Fruit fly (Drosophila melanogaster) whole organism, embryonic: ENCODE data around the gene IntS2.

Source experiments
- CG1024 ChIP-seq: fragments of 200-800 bp; sonication (Bioruptor generic); IDR thresholded peaks from 2 replicates; pipeline ENCODE4 v1.3.6; 2022; ENCODE audit warnings: missing biosample characterization, missing genetic modification characterization
- CG10979 ChIP-seq: fragments of 200-800 bp; sonication (Bioruptor generic); optimal IDR thresholded peaks from 2 replicates; lab custom pipeline; 2018; ENCODE audit warnings: missing biosample characterization, mild to moderate bottlenecking, missing genetic modification characterization, moderate library complexity
- CG11093 ChIP-seq: fragments of 200-800 bp; sonication (Bioruptor generic); IDR thresholded peaks from 3 replicates; pipeline ENCODE4 v1.3.6; 2022; ENCODE audit warnings: missing biosample characterization, missing genetic modification characterization
- CG12104 ChIP-seq: fragments of 200-800 bp; sonication (Bioruptor generic); optimal IDR thresholded peaks from 3 replicates; lab custom pipeline; 2016; ENCODE audit warnings: missing biosample characterization, missing genetic modification characterization
- CG1233 ChIP-seq: fragments of 200-800 bp; sonication (Bioruptor generic); optimal IDR thresholded peaks from 4 replicates; lab custom pipeline; 2018; ENCODE audit warnings: missing biosample characterization, mild to moderate bottlenecking, missing genetic modification characterization
- CG12769 ChIP-seq: fragments of 200-800 bp; sonication (Bioruptor generic); optimal IDR thresholded peaks from 2 replicates; lab custom pipeline; 2019; ENCODE audit warnings: missing biosample characterization, mild to moderate bottlenecking, missing genetic modification characterization, moderate library complexity
- CG14050 ChIP-seq: fragments of 200-800 bp; sonication (Bioruptor generic); IDR thresholded peaks from 3 replicates; pipeline ENCODE4 v1.3.6; 2022; ENCODE audit warnings: missing biosample characterization, missing genetic modification characterization
- CG14710 ChIP-seq: fragments of 200-800 bp; sonication (Bioruptor generic); optimal IDR thresholded peaks from 3 replicates; lab custom pipeline; 2019; ENCODE audit warnings: missing biosample characterization, mild to moderate bottlenecking, missing genetic modification characterization, moderate library complexity
- CG15073 ChIP-seq: fragments of 200-800 bp; sonication (Bioruptor generic); optimal IDR thresholded peaks from 2 replicates; lab custom pipeline; 2016; ENCODE audit warnings: missing biosample characterization, missing genetic modification characterization
- CG15269 ChIP-seq: fragments of 200-800 bp; sonication (Bioruptor generic); optimal IDR thresholded peaks from 2 replicates; lab custom pipeline; 2018; ENCODE audit warnings: missing biosample characterization, mild to moderate bottlenecking, missing genetic modification characterization, moderate library complexity
- CG1529 ChIP-seq: fragments of 200-800 bp; sonication (Bioruptor generic); optimal IDR thresholded peaks from 3 replicates; lab custom pipeline; 2018; ENCODE audit warnings: missing biosample characterization, missing genetic modification characterization
- CG2199 ChIP-seq: fragments of 200-800 bp; sonication (Bioruptor generic); IDR thresholded peaks from 3 replicates; pipeline ENCODE4 v1.3.6; 2022; ENCODE audit warnings: missing biosample characterization, missing genetic modification characterization
- CG4424 ChIP-seq: fragments of 200-800 bp; sonication (Bioruptor generic); optimal IDR thresholded peaks from 3 replicates; lab custom pipeline; 2016; ENCODE audit warnings: missing biosample characterization, missing genetic modification characterization
- CG4730 ChIP-seq: fragments of 200-800 bp; sonication (Bioruptor generic); IDR thresholded peaks from 2 replicates; pipeline ENCODE4 v1.3.6; 2022; ENCODE audit warnings: missing biosample characterization, missing genetic modification characterization
- CG6254 ChIP-seq: fragments of 200-800 bp; sonication (Bioruptor generic); optimal IDR thresholded peaks from 3 replicates; lab custom pipeline; 2017; ENCODE audit warnings: mild to moderate bottlenecking, missing biosample characterization, missing genetic modification reagents, missing genetic modification characterization
- CG6272 ChIP-seq: fragments of 200-800 bp; sonication (Bioruptor generic); IDR thresholded peaks from 2 replicates; pipeline ENCODE4 v1.3.6; 2022; ENCODE audit warnings: missing biosample characterization, missing genetic modification characterization
- CG7928 ChIP-seq: fragments of 200-800 bp; sonication (Bioruptor generic); optimal IDR thresholded peaks from 2 replicates; lab custom pipeline; 2017; ENCODE audit warnings: missing biosample characterization, mild to moderate bottlenecking, missing genetic modification characterization
- CG7987 ChIP-seq: fragments of 200-800 bp; sonication (Bioruptor generic); optimal IDR thresholded peaks from 2 replicates; lab custom pipeline; 2018; ENCODE audit warnings: missing biosample characterization, mild to moderate bottlenecking, missing genetic modification characterization, moderate library complexity
- CG8765 ChIP-seq: fragments of 200-800 bp; sonication (Bioruptor generic); IDR thresholded peaks from 2 replicates; pipeline ENCODE4 v1.3.6; 2022; ENCODE audit warnings: missing biosample characterization, missing genetic modification characterization
- D19A ChIP-seq: fragments of 200-800 bp; optimal IDR thresholded peaks from 3 replicates; lab custom pipeline; 2019; ENCODE audit warnings: missing biosample characterization, mild to moderate bottlenecking, missing genetic modification characterization, moderate library complexity
- Dll ChIP-seq: fragments of 200-800 bp; sonication (Bioruptor generic); IDR thresholded peaks from 4 replicates; pipeline ENCODE4 v1.3.6; 2022; ENCODE audit warnings: missing biosample characterization, missing genetic modification characterization; ENCODE audit not compliant: partially characterized antibody
- Dp ChIP-seq: fragments of 200-800 bp; sonication (Bioruptor generic); optimal IDR thresholded peaks from 2 replicates; lab custom pipeline; 2018; ENCODE audit warnings: missing biosample characterization, mild to moderate bottlenecking, missing genetic modification characterization, moderate library complexity
- E2f2 ChIP-seq: fragments of 200-800 bp; sonication (Bioruptor generic); IDR thresholded peaks from 2 replicates; pipeline ENCODE4 v1.3.6; 2022; ENCODE audit warnings: missing biosample characterization, missing genetic modification characterization
- Fer2 ChIP-seq: fragments of 200-800 bp; sonication (Bioruptor generic); optimal IDR thresholded peaks from 2 replicates; lab custom pipeline; 2018; ENCODE audit warnings: missing biosample characterization, mild to moderate bottlenecking, missing genetic modification characterization, moderate library complexity
- Gug ChIP-seq: fragments of 200-800 bp; sonication (Bioruptor generic); IDR thresholded peaks from 4 replicates; pipeline ENCODE4 v1.3.6; 2022; ENCODE audit warnings: missing biosample characterization, missing genetic modification characterization
- MESR4 ChIP-seq: fragments of 200-800 bp; sonication (Bioruptor generic); optimal IDR thresholded peaks from 2 replicates; lab custom pipeline; 2018; ENCODE audit warnings: missing biosample characterization, mild to moderate bottlenecking, missing genetic modification characterization, moderate library complexity
- Myb ChIP-seq: fragments of 200-800 bp; sonication (Bioruptor generic); optimal IDR thresholded peaks from 2 replicates; lab custom pipeline; 2016; ENCODE audit warnings: missing biosample characterization, missing genetic modification characterization
- NC2α ChIP-seq: fragments of 200-800 bp; sonication (Bioruptor generic); optimal IDR thresholded peaks from 2 replicates; lab custom pipeline; 2016; ENCODE audit warnings: missing biosample characterization, missing genetic modification characterization
- Neu2 ChIP-seq: fragments of 200-800 bp; sonication (Bioruptor generic); optimal IDR thresholded peaks from 3 replicates; lab custom pipeline; 2016; ENCODE audit warnings: missing biosample characterization, missing genetic modification characterization, borderline replicate concordance
- Stat92E ChIP-seq, 3 experiments: fragments of >200 bp in 2 of 3; fragments of 200-800 bp in 1 of 3; sonication (Bioruptor generic) in 1 of 3; optimal IDR thresholded peaks; 2 replicates each; lab custom pipeline; 2017 to 2019; ENCODE audit warnings: missing biosample characterization in 3 of 3, missing genetic modification characterization in 3 of 3, mild to moderate bottlenecking in 1 of 3, moderate library complexity in 1 of 3
- Taf1 ChIP-seq: fragments of 200-800 bp; sonication (Bioruptor generic); IDR thresholded peaks from 2 replicates; pipeline ENCODE4 v1.3.6; 2022; ENCODE audit warnings: missing biosample characterization, missing genetic modification characterization
- Tbp ChIP-seq: fragments of >200 bp; optimal IDR thresholded peaks from 2 replicates; lab custom pipeline; 2018; ENCODE audit warnings: missing biosample characterization, missing genetic modification characterization
- YL-1 ChIP-seq: fragments of 200-800 bp; sonication (Bioruptor generic); optimal IDR thresholded peaks from 3 replicates; lab custom pipeline; 2017; ENCODE audit warnings: missing biosample characterization, mild to moderate bottlenecking, missing genetic modification characterization
- ac ChIP-seq: fragments of 200-800 bp; sonication (Bioruptor generic); optimal IDR thresholded peaks from 3 replicates; lab custom pipeline; 2017; ENCODE audit warnings: missing biosample characterization, mild to moderate bottlenecking, missing genetic modification characterization
- bcd ChIP-seq: fragments of 200-800 bp; sonication (Bioruptor generic); optimal IDR thresholded peaks from 2 replicates; lab custom pipeline; 2017; ENCODE audit warnings: missing biosample characterization, mild to moderate bottlenecking, missing genetic modification characterization
- bigmax ChIP-seq: fragments of 200-800 bp; sonication (Bioruptor generic); optimal IDR thresholded peaks from 2 replicates; lab custom pipeline; 2018; ENCODE audit warnings: missing biosample characterization, mild to moderate bottlenecking, missing genetic modification characterization
- bowl ChIP-seq: fragments of 200-800 bp; sonication (Bioruptor generic); IDR thresholded peaks from 2 replicates; pipeline ENCODE4 v1.3.6; 2022; ENCODE audit warnings: missing biosample characterization, missing genetic modification characterization
- corto ChIP-seq: fragments of 200-800 bp; sonication (Bioruptor generic); optimal IDR thresholded peaks from 2 replicates; lab custom pipeline; 2016; ENCODE audit warnings: missing biosample characterization, mild to moderate bottlenecking, missing genetic modification characterization, moderate library complexity
- ewg ChIP-seq: fragments of 200-800 bp; sonication (Bioruptor generic); optimal IDR thresholded peaks from 3 replicates; lab custom pipeline; 2017; ENCODE audit warnings: mild to moderate bottlenecking, missing biosample characterization, missing genetic modification reagents, missing genetic modification characterization
- fd102C ChIP-seq: fragments of 200-800 bp; sonication (Bioruptor generic); optimal IDR thresholded peaks from 2 replicates; lab custom pipeline; 2018; ENCODE audit warnings: missing biosample characterization, mild to moderate bottlenecking, missing genetic modification characterization, moderate library complexity
- gro ChIP-seq: fragments of 200-800 bp; sonication (Bioruptor generic); optimal IDR thresholded peaks from 2 replicates; lab custom pipeline; 2016; ENCODE audit warnings: missing biosample characterization, missing genetic modification characterization
- ken ChIP-seq: fragments of 200-800 bp; sonication (Bioruptor generic); IDR thresholded peaks from 3 replicates; pipeline ENCODE4 v1.3.6; 2022; ENCODE audit warnings: missing biosample characterization, missing genetic modification characterization
- nerfin-2 ChIP-seq: fragments of 200-800 bp; sonication (Bioruptor generic); IDR thresholded peaks from 2 replicates; pipeline ENCODE4 v1.3.6; 2022; ENCODE audit warnings: missing biosample characterization, missing genetic modification characterization; ENCODE audit not compliant: partially characterized antibody
- rib ChIP-seq: fragments of 200-800 bp; sonication (Bioruptor generic); IDR thresholded peaks from 2 replicates; pipeline ENCODE4 v1.3.6; 2022; ENCODE audit warnings: missing biosample characterization, missing genetic modification characterization
- sisA ChIP-seq: fragments of 200-800 bp; sonication (Bioruptor generic); IDR thresholded peaks from 2 replicates; pipeline ENCODE4 v1.3.6; 2022; ENCODE audit warnings: missing biosample characterization, missing genetic modification characterization
- stc ChIP-seq: fragments of 200-800 bp; sonication (Bioruptor generic); IDR thresholded peaks from 2 replicates; pipeline ENCODE4 v1.3.6; 2022; ENCODE audit warnings: missing biosample characterization, missing genetic modification characterization
- twi ChIP-seq: fragments of 200-800 bp; optimal IDR thresholded peaks from 2 replicates; lab custom pipeline; 2019; ENCODE audit warnings: missing biosample characterization, mild to moderate bottlenecking, missing genetic modification characterization, moderate library complexity
- wdn ChIP-seq: fragments of 200-800 bp; sonication (Bioruptor generic); IDR thresholded peaks from 2 replicates; pipeline ENCODE4 v1.3.6; 2022; ENCODE audit warnings: missing biosample characterization, missing genetic modification characterization
- wek ChIP-seq: fragments of 200-800 bp; sonication (Bioruptor generic); optimal IDR thresholded peaks from 3 replicates; lab custom pipeline; 2018; ENCODE audit warnings: missing biosample characterization, mild to moderate bottlenecking, missing genetic modification characterization, moderate library complexity
- z ChIP-seq: fragments of 200-800 bp; sonication (Bioruptor generic); IDR thresholded peaks from 3 replicates; pipeline ENCODE4 v1.3.6; 2022; ENCODE audit warnings: missing biosample characterization, missing genetic modification characterization

The IntS2 gene

DNA sequence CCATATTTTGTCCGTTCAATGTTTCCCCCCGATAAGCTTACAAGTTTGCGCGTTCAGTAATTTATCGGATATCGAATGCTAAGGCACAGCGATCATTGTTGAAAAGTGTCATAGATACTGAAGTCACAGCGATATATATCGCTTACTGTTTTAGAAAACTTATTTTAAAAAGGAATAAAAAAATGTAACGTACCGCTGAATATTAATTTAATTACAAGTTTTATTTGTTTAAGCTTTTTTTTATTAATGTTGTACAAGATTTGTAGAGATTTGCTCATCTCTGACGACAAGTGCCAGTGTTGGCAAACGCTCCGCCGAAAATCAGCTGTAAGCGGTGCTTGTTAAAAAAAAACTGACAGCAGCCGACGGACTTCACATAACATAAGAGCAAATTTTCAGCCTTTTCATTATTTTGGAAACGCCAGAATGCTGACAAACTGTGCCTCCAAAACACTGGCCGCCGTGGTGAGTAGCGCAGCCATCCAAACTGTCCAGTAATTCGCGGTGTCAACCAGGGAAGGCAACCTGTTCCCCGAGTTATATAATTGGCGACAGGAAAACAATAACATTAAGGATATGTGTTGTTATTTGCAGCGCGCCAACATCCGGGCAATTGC lies 24.5 kb downstream of the IntS2 start, which contains the start of the genes corolla and ND-24 (continued):
- TF ChIP-seq Myb (GFP tag; lab: Kevin White, UChicago) (peak; percentile 65), CG2199 (GFP tag; lab: Robert Waterston, UW) (no peak), Taf1 (GFP tag; lab: Robert Waterston, UW) (peak; percentile 65), fd102C (GFP tag; lab: Kevin White, UChicago) (peak; percentile 4), CG15269 (peak; percentile 78), Gug (GFP tag; lab: Robert Waterston, UW) (peak; percentile 81), Stat92E (GFP tag; optimal IDR thresholded peaks at IDR 0.05; lab: Kevin White, UChicago) (no peak), CG15073 (GFP tag; lab: Kevin White, UChicago) (no peak), E2f2 (GFP tag; lab: Robert Waterston, UW) (peak; percentile 87), CG1024 (GFP tag; lab: Robert Waterston, UW) (peak; percentile 77), gro (peak; percentile 86), twi (tag; lab: Kevin White, UChicago) (peak; percentile 43), wek (GFP tag; lab: Kevin White, UChicago) (no peak), CG4424 (GFP tag; lab: Kevin White, UChicago) (peak; percentile 81), Neu2 (GFP tag; lab: Kevin White, UChicago) (no peak), Dll (GFP tag; lab: Robert Waterston, UW) (peak; percentile 95), Tbp (GFP tag; lab: Kevin White, UChicago) (no peak), sisA (GFP tag; lab: Robert Waterston, UW) (peak; percentile 92), ken (GFP tag; lab: Robert Waterston, UW) (peak; percentile 82), CG1233 (GFP tag; lab: Kevin White, UChicago) (peak; percentile 71), corto (GFP tag; lab: Kevin White, UChicago) (no peak), CG14050 (GFP tag; lab: Robert Waterston, UW) (peak; percentile 75), CG12769 (peak; percentile 67), rib (peak; percentile 82), YL-1 (GFP tag; lab: Kevin White, UChicago) (peak; percentile 17), CG7987 (peak; percentile 31), CG6272 (peak; percentile 91), D19A (peak; percentile 37), CG6254 (GFP tag; lab: Kevin White, UChicago) (peak; percentile 17), Dp (GFP tag; lab: Kevin White, UChicago) (peak; percentile 77), bowl (peak; percentile 68; the same call in 1 of the 2 replicates), stc (GFP tag; lab: Robert Waterston, UW) (peak; percentile 84), CG1529 (peak; percentile 52), NC2α (GFP tag; lab: Kevin White, UChicago) (peak; percentile 62), CG8765 (peak; percentile 78; the same call in 1 of the 2 replicates), ac (GFP tag; lab: Kevin White, UChicago) (no peak), z (GFP tag; lab: Robert Waterston, UW) (no peak), CG4730 (peak; percentile 87), nerfin-2 (peak; percentile 58), CG12104 (peak; percentile 74), ewg (GFP tag; lab: Kevin White, UChicago) (peak; percentile 49), bigmax (GFP tag; lab: Kevin White, UChicago) (no peak), wdn (peak; percentile 57; the same call in 1 of the 2 replicates), CG11093 (GFP tag; lab: Robert Waterston, UW) (peak; percentile 79), CG7928 (GFP tag; lab: Kevin White, UChicago) (peak; percentile 13), MESR4 (GFP tag; lab: Kevin White, UChicago) (peak; percentile 63), bcd (GFP tag; lab: Kevin White, UChicago) (peak; percentile 78), CG10979 (tag; lab: Kevin White, UChicago) (peak; percentile 75), Fer2 (peak; percentile 52), CG14710 (tag; lab: Kevin White, UChicago) (peak; percentile 92)
